Fruit fly (Drosophila melanogaster): Measurements from ENCODE around the gene Prosalpha3T.

The Prosalpha3T gene

dm6 chr3R:31123315-31123714 is at the start of gene Prosalpha3T:
TSS of gene Prosalpha3T (minus strand) at chr3R:31123415.
- no peak for TF ChIP-seq CG17801 (GFP tag; optimal IDR thresholded peaks at IDR 0.05; ENCODE audit: partially characterized antibody)

- no peak for TF ChIP-seq CG17801 (GFP tag; optimal IDR thresholded peaks at IDR 0.05; ENCODE audit: partially characterized antibody)
These were observed 45.8 kb upstream of the Prosalpha3T start, which contains the start of gene stops for dm6 chr3R:31168968-31169367. TSS of gene stops (minus strand) at chr3R:31169106.

- TF ChIP-seq CG17801 (GFP tag; optimal IDR thresholded peaks at IDR 0.05; ENCODE audit: partially characterized antibody) = no peak
These were observed 45.2 kb upstream of the Prosalpha3T start for dm6 chr3R:31168429-31168828.

- no peak for TF ChIP-seq CG17801 (GFP tag; optimal IDR thresholded peaks at IDR 0.05; ENCODE audit: partially characterized antibody)
These were observed 23.7 kb upstream of the Prosalpha3T start for dm6 chr3R:31146920-31147319.

- no peak for TF ChIP-seq CG17801 (GFP tag; optimal IDR thresholded peaks at IDR 0.05; ENCODE audit: partially characterized antibody)
These were observed 18.5 kb upstream of the Prosalpha3T start for dm6 chr3R:31141691-31142090.

dm6 chr3R:31134056-31134455 is 10.8 kb upstream of the Prosalpha3T start, which contains the start of gene Gycbeta100B:
TSS of gene Gycbeta100B (plus strand) at chr3R:31134392.
- TF ChIP-seq CG17801 (GFP tag; optimal IDR thresholded peaks at IDR 0.05; ENCODE audit: partially characterized antibody) = no peak

dm6 chr3R:31130566-31130965 is 7.4 kb upstream of the Prosalpha3T start, which contains the start of gene Ktch:
TSS of gene Ktch (minus strand) at chr3R:31130666.
- no peak for TF ChIP-seq CG17801 (GFP tag; optimal IDR thresholded peaks at IDR 0.05; ENCODE audit: partially characterized antibody)

dm6 chr3R:31127357-31127775 is 4.2 kb upstream of the Prosalpha3T start:
- no peak for TF ChIP-seq CG17801 (GFP tag; optimal IDR thresholded peaks at IDR 0.05; ENCODE audit: partially characterized antibody)

- TF ChIP-seq CG17801 (GFP tag; optimal IDR thresholded peaks at IDR 0.05; ENCODE audit: partially characterized antibody) = no peak
These were observed 2.6 kb upstream of the Prosalpha3T start, which contains the start of gene CG15554 for dm6 chr3R:31125746-31126199. TSS of gene CG15554 (plus strand) at chr3R:31126149.

dm6 chr3R:31119854-31120423 is 3.3 kb downstream of the Prosalpha3T start:
- no peak for TF ChIP-seq CG17801 (GFP tag; optimal IDR thresholded peaks at IDR 0.05; ENCODE audit: partially characterized antibody)

- TF ChIP-seq CG17801 (GFP tag; optimal IDR thresholded peaks at IDR 0.05; ENCODE audit: partially characterized antibody) = no peak
These were observed 14.1 kb downstream of the Prosalpha3T start, which contains the start of gene Mayo for dm6 chr3R:31109126-31109525. TSS of gene Mayo (minus strand) at chr3R:31109191.

- TF ChIP-seq CG17801 (GFP tag; optimal IDR thresholded peaks at IDR 0.05; ENCODE audit: partially characterized antibody) = no peak
These were observed 22.1 kb downstream of the Prosalpha3T start, which contains the start of gene CG15553 for dm6 chr3R:31101069-31101468. TSS of gene CG15553 (minus strand) at chr3R:31101169.

- TF ChIP-seq CG17801 (GFP tag; optimal IDR thresholded peaks at IDR 0.05; ENCODE audit: partially characterized antibody) = no peak
These were observed 26.0 kb downstream of the Prosalpha3T start, which contains the start of gene CG11317 for dm6 chr3R:31097221-31097620. TSS of gene CG11317 (minus strand) at chr3R:31097321.

dm6 chr3R:31089985-31090384 is 33.2 kb downstream of the Prosalpha3T start:
- no peak for TF ChIP-seq CG17801 (GFP tag; optimal IDR thresholded peaks at IDR 0.05; ENCODE audit: partially characterized antibody)

- no peak for TF ChIP-seq CG17801 (GFP tag; optimal IDR thresholded peaks at IDR 0.05; ENCODE audit: partially characterized antibody)
These were observed 36.8 kb downstream of the Prosalpha3T start for dm6 chr3R:31086394-31086793.

All from ovary, adult (tissue).